Worm (Caenorhabditis elegans): Measurements from ENCODE around the gene ZC262.2.

ce11 chrIII:8303440-8303839 is 28.4 kb upstream of the ZC262.2 start:
- TF ChIP-seq ama-1 (optimal IDR thresholded peaks at IDR 0.05) (no peak), lin-13 (GFP tag; optimal IDR thresholded peaks at IDR 0.05) (no peak)

All from whole organism, L1 larva.